Fruit fly (Drosophila melanogaster): ENCODE results near the gene Tailor.

Gene Tailor

DNA sequence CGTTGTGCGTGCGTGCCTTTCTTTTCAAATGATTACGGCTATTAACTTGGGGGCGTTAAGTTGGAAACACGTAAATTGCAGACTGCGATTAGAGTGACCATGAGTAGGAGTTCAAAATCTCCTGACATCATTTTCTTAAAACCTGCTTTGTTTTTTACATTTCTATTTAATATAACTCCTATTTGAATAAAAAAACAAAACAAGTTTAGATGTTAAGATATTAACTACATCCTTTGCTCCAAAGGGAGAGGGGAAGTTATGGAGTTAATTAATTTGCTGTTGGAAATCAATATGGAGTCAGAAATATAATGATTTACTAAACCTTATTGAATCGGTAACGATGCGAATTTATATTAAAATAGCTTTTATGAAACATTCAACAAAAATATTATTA, at the start of gene Tailor:
Gene Tailor, minus strand, starts transcription at position 101 of the 394 bp plus-strand sequence.
- TF ChIP-seq CG17801 (GFP tag; optimal IDR thresholded peaks at IDR 0.05; ENCODE audit: partially characterized antibody) = no peak

DNA sequence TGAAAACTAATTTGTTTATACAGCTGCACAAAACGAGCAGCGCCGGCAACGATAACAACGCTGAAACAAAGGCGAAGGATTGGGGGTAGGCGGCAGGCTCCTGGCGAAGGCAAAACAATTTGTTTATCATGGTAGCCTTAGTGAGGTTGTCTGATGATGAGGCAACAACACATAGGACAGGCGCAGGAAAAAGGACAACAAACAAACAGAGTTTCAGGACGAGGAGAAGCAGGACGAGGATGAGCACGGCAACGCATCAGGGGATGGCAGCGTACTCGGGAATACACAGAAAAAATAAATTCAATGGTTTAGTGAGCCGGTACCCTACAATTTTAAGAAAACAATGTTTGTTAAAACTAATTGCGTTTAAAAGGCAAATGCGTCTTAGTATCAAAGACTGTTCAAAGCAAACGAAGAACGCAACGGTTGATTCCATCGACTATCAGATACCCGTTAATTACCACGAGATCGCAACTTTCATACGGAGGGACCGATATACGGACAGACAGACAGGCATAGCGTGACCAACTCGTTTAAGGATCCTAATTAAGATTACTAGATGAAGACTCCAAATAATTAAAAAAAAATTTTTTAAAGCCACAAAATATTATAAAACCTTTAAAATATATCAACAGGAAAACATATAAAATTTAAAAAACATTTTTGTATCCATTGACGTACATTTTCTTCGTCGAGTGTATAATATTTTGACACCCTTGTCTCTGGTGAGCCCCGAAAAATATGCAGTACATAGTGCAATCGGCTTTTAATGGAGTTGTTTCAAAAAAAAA, 49.0 kb upstream of the Tailor start:
- TF ChIP-seq CG17801 (GFP tag; optimal IDR thresholded peaks at IDR 0.05; ENCODE audit: partially characterized antibody) = no peak

- no peak for TF ChIP-seq CG17801 (GFP tag; optimal IDR thresholded peaks at IDR 0.05; ENCODE audit: partially characterized antibody)
Observed at dm6 chr3R:7131260-7131659, 45.4 kb upstream of the Tailor start, which contains the start of gene CG31493. Gene CG31493, plus strand, starts transcription at chr3R:7131560.

DNA sequence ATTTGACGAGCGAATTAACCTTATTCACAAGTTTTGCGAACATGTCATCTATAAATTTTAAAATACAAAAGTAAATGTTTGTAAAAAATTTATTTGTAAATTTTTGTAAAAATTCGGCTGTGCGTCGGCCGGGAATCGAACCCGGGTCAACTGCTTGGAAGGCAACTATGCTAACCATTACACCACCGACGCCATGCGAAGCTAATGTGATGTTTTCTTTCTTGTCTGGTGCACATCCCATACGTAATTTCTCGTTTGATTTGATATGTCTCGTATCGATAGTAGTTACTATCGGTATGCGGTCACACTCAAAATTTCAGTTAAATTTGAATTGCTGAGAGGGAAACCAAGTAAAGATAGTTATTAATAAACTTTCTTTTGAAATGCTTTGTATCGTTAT, 44.9 kb upstream of the Tailor start:
- TF ChIP-seq CG17801 (GFP tag; optimal IDR thresholded peaks at IDR 0.05; ENCODE audit: partially characterized antibody) = peak; percentile 34

DNA sequence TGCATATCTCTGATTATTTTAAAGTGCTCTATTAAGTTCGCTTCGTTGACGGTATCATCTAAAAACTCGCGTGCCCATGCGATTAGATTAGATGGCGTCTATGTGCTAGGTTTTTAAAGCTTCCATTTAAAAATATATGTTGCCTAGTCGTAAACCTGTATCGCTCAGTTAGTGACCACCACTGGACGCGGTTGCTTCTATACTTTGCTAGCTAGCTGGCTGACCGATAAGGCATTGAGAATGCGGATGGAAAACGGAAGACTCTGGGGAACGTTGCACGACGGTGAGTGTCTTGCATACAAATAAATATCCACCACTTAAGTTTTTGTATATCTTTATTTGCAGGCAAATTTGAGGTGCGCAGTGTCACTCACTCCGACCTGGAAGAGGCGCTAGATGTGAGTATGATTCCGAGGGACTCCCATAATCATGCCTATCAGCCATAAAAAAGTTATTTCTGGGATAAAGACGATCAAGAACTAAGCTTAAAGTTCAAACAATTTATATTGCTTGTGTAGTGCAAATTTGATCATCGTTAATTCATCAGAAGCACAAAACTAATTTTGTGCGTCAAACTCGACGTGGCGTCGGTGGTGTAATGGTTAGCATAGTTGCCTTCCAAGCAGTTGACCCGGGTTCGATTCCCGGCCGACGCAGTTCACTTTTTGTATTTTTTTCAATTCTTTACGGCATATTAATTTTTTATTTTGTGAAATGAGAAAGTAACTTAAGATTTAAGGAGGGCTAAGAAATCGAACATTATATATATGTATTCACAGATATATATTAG, 43.6 kb upstream of the Tailor start, which contains the start of gene CG31248:
Gene CG31248, plus strand, starts transcription at position 41 of the 790 bp plus-strand sequence.
- TF ChIP-seq CG17801 (GFP tag; optimal IDR thresholded peaks at IDR 0.05; ENCODE audit: partially characterized antibody) = no peak

dm6 chr3R:7127966-7128365, 42.1 kb upstream of the Tailor start, which contains the start of gene CG10068:
Gene CG10068, minus strand, starts transcription at chr3R:7128027.
- TF ChIP-seq CG17801 (GFP tag; optimal IDR thresholded peaks at IDR 0.05; ENCODE audit: partially characterized antibody) = peak; percentile 89

- peak; percentile 46 for TF ChIP-seq CG17801 (GFP tag; optimal IDR thresholded peaks at IDR 0.05; ENCODE audit: partially characterized antibody)
Observed at dm6 chr3R:7124109-7124639, 38.3 kb upstream of the Tailor start, which contains the start of the genes Alh and CG10098. Gene Alh, minus strand, starts transcription at chr3R:7124185. Gene CG10098, plus strand, starts transcription at chr3R:7124548.

DNA sequence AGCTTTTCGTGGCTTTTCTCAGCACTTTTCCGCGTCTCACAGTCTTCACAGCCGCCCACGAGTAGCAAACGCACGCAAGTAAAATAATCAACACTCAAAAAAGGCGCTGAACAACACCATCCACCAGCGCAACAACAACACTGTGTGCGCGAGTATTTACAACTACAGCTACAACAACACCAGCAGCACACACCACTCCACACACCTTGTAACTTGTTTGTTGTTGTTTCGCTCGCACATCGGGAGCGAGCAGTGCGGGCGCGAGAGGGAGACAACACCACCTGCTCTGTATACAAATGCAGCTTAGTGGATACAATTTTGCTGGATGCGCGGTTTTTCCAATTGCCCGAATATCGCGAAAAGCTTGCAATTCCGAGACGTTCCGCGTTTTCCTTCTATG, 37.8 kb upstream of the Tailor start:
- TF ChIP-seq CG17801 (GFP tag; optimal IDR thresholded peaks at IDR 0.05; ENCODE audit: partially characterized antibody) = no peak

- TF ChIP-seq CG17801 (GFP tag; optimal IDR thresholded peaks at IDR 0.05; ENCODE audit: partially characterized antibody) = no peak
Observed at dm6 chr3R:7123073-7123572, 37.2 kb upstream of the Tailor start.

DNA sequence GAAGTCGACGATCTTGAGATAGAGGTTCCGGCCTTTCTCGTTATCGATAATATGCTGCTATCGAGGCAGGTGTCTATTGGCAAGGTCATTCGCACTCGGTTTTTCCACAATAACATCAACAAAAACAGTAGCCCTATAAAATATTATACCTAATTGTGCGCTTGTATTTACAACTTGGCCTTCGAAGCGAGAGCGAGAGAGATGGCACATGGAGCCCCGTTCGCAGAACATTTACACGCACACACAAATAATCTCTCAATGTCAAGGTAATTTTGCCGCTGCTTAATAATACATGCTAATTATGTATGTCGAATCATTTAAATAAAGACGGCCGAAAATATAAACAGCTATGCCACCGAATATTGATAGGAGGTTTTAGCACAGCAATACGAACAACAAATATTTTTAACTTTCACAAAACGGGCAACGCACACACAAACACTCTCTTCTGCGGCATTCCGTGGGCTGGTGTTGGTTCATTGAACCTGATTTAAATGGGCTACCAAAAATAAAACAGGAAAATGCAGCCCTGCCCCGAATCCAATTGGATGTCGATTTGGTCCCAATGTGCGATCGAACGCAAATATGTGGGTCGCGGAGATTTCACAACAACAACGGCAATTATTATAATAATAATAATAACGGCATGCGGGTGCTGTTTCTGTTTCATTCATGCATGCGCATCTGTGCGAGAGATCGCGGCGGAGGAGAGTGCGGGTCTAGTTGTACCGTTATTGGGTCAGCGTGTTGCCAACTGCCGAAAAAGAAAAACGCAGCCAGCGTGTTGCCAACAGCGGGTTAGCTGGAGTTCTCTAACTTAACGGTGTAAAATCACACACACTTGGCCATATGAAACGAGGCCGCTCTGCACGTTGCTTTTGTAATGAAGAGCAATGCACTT, 36.5 kb upstream of the Tailor start:
- no peak for TF ChIP-seq CG17801 (GFP tag; optimal IDR thresholded peaks at IDR 0.05; ENCODE audit: partially characterized antibody)

- TF ChIP-seq CG17801 (GFP tag; optimal IDR thresholded peaks at IDR 0.05; ENCODE audit: partially characterized antibody) = no peak
Observed at dm6 chr3R:7117590-7117989, 31.7 kb upstream of the Tailor start, which contains the start of gene Mlp84B. Gene Mlp84B, minus strand, starts transcription at chr3R:7117732.

- no peak for TF ChIP-seq CG17801 (GFP tag; optimal IDR thresholded peaks at IDR 0.05; ENCODE audit: partially characterized antibody)
Observed at dm6 chr3R:7116511-7116910, 30.6 kb upstream of the Tailor start.

DNA sequence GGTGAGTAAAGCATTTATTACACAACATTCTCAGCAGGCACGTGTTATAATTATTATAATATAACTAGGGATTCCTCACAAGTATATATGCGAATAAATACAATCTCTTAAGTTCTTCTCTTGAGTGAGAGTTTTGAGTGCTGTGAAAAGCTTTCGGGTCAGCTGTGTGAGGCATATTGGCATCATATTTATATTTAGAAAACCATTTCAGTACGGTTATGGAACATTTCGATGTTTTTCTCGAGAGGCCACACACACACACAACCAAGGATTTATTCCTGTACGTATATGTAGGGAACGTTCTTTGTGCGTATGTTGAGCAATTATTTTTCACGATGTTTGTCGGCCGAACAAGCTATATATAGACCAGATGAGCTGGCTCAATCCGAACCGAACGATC, 27.1 kb upstream of the Tailor start:
- TF ChIP-seq CG17801 (GFP tag; optimal IDR thresholded peaks at IDR 0.05; ENCODE audit: partially characterized antibody) = no peak

dm6 chr3R:7111206-7111858, 25.4 kb upstream of the Tailor start:
- TF ChIP-seq CG17801 (GFP tag; optimal IDR thresholded peaks at IDR 0.05; ENCODE audit: partially characterized antibody) = no peak
